Worm (Caenorhabditis elegans) whole organism, young adult: Measurements from ENCODE around the gene lgc-39.

Source experiments
- B0336.3 ChIP-seq: fragments of 200-800 bp; sonication (Bioruptor generic); IDR thresholded peaks from 2 replicates; pipeline ENCODE4 v1.3.6; 2022; ENCODE audit warnings: missing genetic modification characterization, missing compliant biosample characterization
- C06A6.2 ChIP-seq: fragments of 200-800 bp; sonication (Bioruptor generic); conservative IDR thresholded peaks from 2 replicates; pipeline ENCODE4 v1.3.6; 2022; ENCODE audit warnings: missing genetic modification characterization, missing compliant biosample characterization
- F23B12.7 ChIP-seq: sonication (generic microtip); optimal IDR thresholded peaks from 2 replicates; lab custom pipeline; 2017; ENCODE audit warnings: missing genetic modification characterization, mild to moderate bottlenecking, missing compliant biosample characterization, antibody characterized with exemption, moderate library complexity; ENCODE audit not compliant: insufficient read depth
- F37B4.10 ChIP-seq: fragments of 200-800 bp; sonication (Bioruptor generic); IDR thresholded peaks from 2 replicates; pipeline ENCODE4 v1.3.6; 2022; ENCODE audit warnings: missing genetic modification characterization, missing compliant biosample characterization
- F39B2.1 ChIP-seq: fragments of 200-800 bp; sonication (Bioruptor generic); IDR thresholded peaks from 2 replicates; pipeline ENCODE4 v1.3.6; 2022; ENCODE audit warnings: missing genetic modification reagents, missing genetic modification characterization, missing compliant biosample characterization
- Y53F4B.3 ChIP-seq: fragments of 200-800 bp; sonication (Bioruptor generic); IDR thresholded peaks from 2 replicates; pipeline ENCODE4 v1.3.6; 2022; ENCODE audit warnings: missing genetic modification reagents, missing genetic modification characterization, missing compliant biosample characterization
- ZK185.1 ChIP-seq: sonication (generic microtip); optimal IDR thresholded peaks from 2 replicates; lab custom pipeline; 2016; ENCODE audit warnings: mild to moderate bottlenecking, missing genetic modification characterization, missing compliant biosample characterization; ENCODE audit not compliant: poor library complexity, severe bottlenecking
- aptf-2 ChIP-seq: fragments of 200-800 bp; sonication (Bioruptor generic); conservative IDR thresholded peaks from 2 replicates; pipeline ENCODE4 v1.3.6; 2022; ENCODE audit warnings: missing genetic modification reagents, missing genetic modification characterization, missing compliant biosample characterization
- aptf-3 ChIP-seq: fragments of 200-800 bp; sonication (Bioruptor generic); IDR thresholded peaks from 2 replicates; pipeline ENCODE4 v1.3.6; 2022; ENCODE audit warnings: missing genetic modification characterization, missing compliant biosample characterization
- attf-3 ChIP-seq: fragments of 200-800 bp; sonication (Bioruptor generic); conservative IDR thresholded peaks from 2 replicates; pipeline ENCODE4 v1.3.6; 2022; ENCODE audit warnings: missing genetic modification reagents, missing genetic modification characterization, missing compliant biosample characterization
- attf-5 ChIP-seq: fragments of 200-800 bp; sonication (Bioruptor generic); optimal IDR thresholded peaks from 2 replicates; lab custom pipeline; 2018; ENCODE audit warnings: mild to moderate bottlenecking, missing genetic modification characterization, missing compliant biosample characterization
- attf-6 ChIP-seq: fragments of 200-800 bp; sonication (Bioruptor generic); IDR thresholded peaks from 2 replicates; pipeline ENCODE4 v1.3.6; 2022; ENCODE audit warnings: missing genetic modification reagents, missing genetic modification characterization, missing compliant biosample characterization
- ceh-27 ChIP-seq: fragments of 200-800 bp; sonication (Bioruptor generic); optimal IDR thresholded peaks from 2 replicates; lab custom pipeline; 2018; ENCODE audit warnings: mild to moderate bottlenecking, missing genetic modification characterization, moderate library complexity, missing compliant biosample characterization
- ceh-58 ChIP-seq: fragments of 200-800 bp; sonication (Bioruptor generic); IDR thresholded peaks from 2 replicates; pipeline ENCODE4 v1.3.6; 2022; ENCODE audit warnings: missing genetic modification characterization, missing compliant biosample characterization
- dpff-1 ChIP-seq: sonication (generic microtip); optimal IDR thresholded peaks from 2 replicates; lab custom pipeline; 2017; ENCODE audit warnings: mild to moderate bottlenecking, missing genetic modification characterization, missing compliant biosample characterization
- dpl-1 ChIP-seq: fragments of 150-350 bp; optimal IDR thresholded peaks from 2 replicates; lab custom pipeline; 2014; ENCODE audit warnings: missing biosample characterization, missing genetic modification reagents, missing genetic modification characterization
- ekl-4 ChIP-seq: fragments of 200-800 bp; sonication (Bioruptor generic); IDR thresholded peaks from 2 replicates; pipeline ENCODE4 v1.3.6; 2022; ENCODE audit warnings: missing genetic modification reagents, missing genetic modification characterization, missing compliant biosample characterization
- ets-4 ChIP-seq: fragments of 200-800 bp; sonication (Bioruptor generic); optimal IDR thresholded peaks from 2 replicates; lab custom pipeline; 2018; ENCODE audit warnings: mild to moderate bottlenecking, missing genetic modification characterization, missing compliant biosample characterization
- him-1 ChIP-seq: sonication (generic microtip); optimal IDR thresholded peaks from 2 replicates; lab custom pipeline; 2016; ENCODE audit warnings: missing genotype, missing genetic modification reagents, missing genetic modification characterization, missing compliant biosample characterization
- hmg-1.2 ChIP-seq: fragments of 200-800 bp; sonication (Bioruptor generic); IDR thresholded peaks from 2 replicates; pipeline ENCODE4 v1.3.6; 2022; ENCODE audit warnings: missing genetic modification reagents, missing genetic modification characterization, missing compliant biosample characterization
- hmg-20 ChIP-seq: fragments of 200-800 bp; sonication (Bioruptor generic); IDR thresholded peaks from 2 replicates; pipeline ENCODE4 v1.3.6; 2022; ENCODE audit warnings: missing genetic modification reagents, missing genetic modification characterization, missing compliant biosample characterization
- lag-1 ChIP-seq: fragments of 200-800 bp; sonication (Bioruptor generic); IDR thresholded peaks from 2 replicates; pipeline ENCODE4 v1.3.6; 2022; ENCODE audit warnings: missing genetic modification reagents, missing genetic modification characterization, missing compliant biosample characterization
- lin-40 ChIP-seq: sonication (generic microtip); optimal IDR thresholded peaks from 2 replicates; lab custom pipeline; 2016; ENCODE audit warnings: missing genetic modification characterization, mild to moderate bottlenecking, missing compliant biosample characterization, missing genotype, missing genetic modification reagents
- lir-1 ChIP-seq: fragments of 200-800 bp; sonication (Bioruptor generic); conservative IDR thresholded peaks from 2 replicates; pipeline ENCODE4 v1.3.6; 2022; ENCODE audit warnings: missing genetic modification reagents, missing genetic modification characterization, missing compliant biosample characterization
- madf-10 ChIP-seq: sonication (generic microtip); optimal IDR thresholded peaks from 2 replicates; lab custom pipeline; 2016; ENCODE audit warnings: mild to moderate bottlenecking, missing genetic modification characterization, missing compliant biosample characterization
- madf-3 ChIP-seq: fragments of 200-800 bp; sonication (Bioruptor generic); IDR thresholded peaks from 2 replicates; pipeline ENCODE4 v1.3.6; 2022; ENCODE audit warnings: missing genetic modification reagents, missing genetic modification characterization, missing compliant biosample characterization
- madf-8 ChIP-seq: fragments of 200-800 bp; sonication (Bioruptor generic); conservative IDR thresholded peaks from 2 replicates; pipeline ENCODE4 v1.3.6; 2022; ENCODE audit warnings: missing genetic modification reagents, missing genetic modification characterization, missing compliant biosample characterization
- mel-28 ChIP-seq: sonication (generic microtip); optimal IDR thresholded peaks from 2 replicates; lab custom pipeline; 2016; ENCODE audit warnings: borderline replicate concordance, mild to moderate bottlenecking, missing genetic modification characterization, missing compliant biosample characterization
- mes-4 ChIP-seq: sonication (generic microtip); optimal IDR thresholded peaks from 2 replicates; lab custom pipeline; 2016; ENCODE audit warnings: missing genotype, missing genetic modification characterization, missing compliant biosample characterization
- mxl-1 ChIP-seq: sonication (generic microtip); optimal IDR thresholded peaks from 2 replicates; lab custom pipeline; 2016; ENCODE audit warnings: missing genetic modification characterization, missing compliant biosample characterization
- nfya-2 ChIP-seq: fragments of 200-800 bp; sonication (Bioruptor generic); IDR thresholded peaks from 2 replicates; pipeline ENCODE4 v1.3.6; 2022; ENCODE audit warnings: missing genetic modification reagents, missing genetic modification characterization, missing compliant biosample characterization
- nhr-120 ChIP-seq: fragments of 200-800 bp; sonication (Bioruptor generic); IDR thresholded peaks from 2 replicates; pipeline ENCODE4 v1.3.6; 2022; ENCODE audit warnings: missing genetic modification characterization, missing compliant biosample characterization
- nhr-179 ChIP-seq: sonication (generic microtip); optimal IDR thresholded peaks from 2 replicates; lab custom pipeline; 2016; ENCODE audit warnings: mild to moderate bottlenecking, missing genetic modification characterization, missing compliant biosample characterization
- nhr-27 ChIP-seq: fragments of 200-800 bp; sonication (Bioruptor generic); optimal IDR thresholded peaks from 2 replicates; lab custom pipeline; 2018; ENCODE audit warnings: mild to moderate bottlenecking, missing genetic modification characterization, moderate library complexity, missing compliant biosample characterization
- rcor-1 ChIP-seq: fragments of 200-800 bp; sonication (Bioruptor generic); IDR thresholded peaks from 2 replicates; pipeline ENCODE4 v1.3.6; 2022; ENCODE audit warnings: missing genetic modification reagents, missing genetic modification characterization, missing compliant biosample characterization
- rec-8 ChIP-seq, 2 experiments: sonication (generic microtip); optimal IDR thresholded peaks; 2 replicates each; lab custom pipeline; 2016; ENCODE audit warnings: mild to moderate bottlenecking in 2 of 2, missing genetic modification characterization in 2 of 2, missing genetic modification reagents in 2 of 2, missing genotype in 2 of 2, missing biosample characterization in 1 of 2, missing compliant biosample characterization in 1 of 2, moderate library complexity in 1 of 2
- sdz-38 ChIP-seq: sonication (generic microtip); optimal IDR thresholded peaks from 2 replicates; lab custom pipeline; 2016; ENCODE audit warnings: missing genotype, missing genetic modification characterization, missing compliant biosample characterization
- snpc-1.1 ChIP-seq: sonication (generic microtip); optimal IDR thresholded peaks from 2 replicates; lab custom pipeline; 2017; ENCODE audit warnings: missing genetic modification characterization, mild to moderate bottlenecking, missing compliant biosample characterization, antibody characterized with exemption, moderate library complexity, missing genotype, missing genetic modification reagents; ENCODE audit not compliant: insufficient read depth
- snpc-4 ChIP-seq, 5 experiments: fragments of 150-350 bp in 1 of 5; sonication (generic microtip) in 4 of 5; optimal IDR thresholded peaks; 2 replicates each; lab custom pipeline; 2014 to 2018; ENCODE audit warnings: missing genetic modification characterization in 5 of 5, missing biosample characterization in 3 of 5, antibody characterized with exemption in 2 of 5, mild to moderate bottlenecking in 2 of 5, missing compliant biosample characterization in 2 of 5, missing genotype in 2 of 5, moderate library complexity in 2 of 5, missing genetic modification reagents in 1 of 5
- somi-1 ChIP-seq: fragments of 200-800 bp; sonication (Bioruptor generic); optimal IDR thresholded peaks from 2 replicates; lab custom pipeline; 2018; ENCODE audit warnings: mild to moderate bottlenecking, missing genetic modification characterization, missing compliant biosample characterization
- sptf-2 ChIP-seq: fragments of 200-800 bp; sonication (Bioruptor generic); optimal IDR thresholded peaks from 2 replicates; lab custom pipeline; 2018; ENCODE audit warnings: mild to moderate bottlenecking, missing genetic modification characterization, missing compliant biosample characterization
- tbp1 ChIP-seq: fragments of 200-800 bp; sonication (Bioruptor generic); optimal IDR thresholded peaks from 2 replicates; lab custom pipeline; 2018; ENCODE audit warnings: mild to moderate bottlenecking, missing genetic modification characterization, missing compliant biosample characterization
- tbx-9 ChIP-seq: sonication (generic microtip); optimal IDR thresholded peaks from 2 replicates; lab custom pipeline; 2016; ENCODE audit warnings: borderline replicate concordance, missing genetic modification characterization, inconsistent platforms, missing compliant biosample characterization
- unc-62 ChIP-seq: fragments of 150-350 bp; optimal IDR thresholded peaks from 2 replicates; lab custom pipeline; 2014; ENCODE audit warnings: missing biosample characterization, missing genetic modification reagents, missing genetic modification characterization
- zfh-2 ChIP-seq: fragments of 200-800 bp; sonication (Bioruptor generic); conservative IDR thresholded peaks from 2 replicates; pipeline ENCODE4 v1.3.6; 2022; ENCODE audit warnings: missing genetic modification reagents, missing genetic modification characterization, missing compliant biosample characterization
- zim-3 ChIP-seq: sonication (generic microtip); optimal IDR thresholded peaks from 2 replicates; lab custom pipeline; 2017; ENCODE audit warnings: mild to moderate bottlenecking, missing genetic modification characterization, moderate library complexity, missing compliant biosample characterization
- ztf-18 ChIP-seq: sonication (generic microtip); optimal IDR thresholded peaks from 2 replicates; lab custom pipeline; 2016; ENCODE audit warnings: missing genotype, mild to moderate bottlenecking, missing genetic modification characterization, missing compliant biosample characterization
- ztf-26 ChIP-seq: sonication (generic microtip); optimal IDR thresholded peaks from 2 replicates; lab custom pipeline; 2017; ENCODE audit warnings: missing genetic modification characterization, missing compliant biosample characterization

Gene lgc-39

DNA sequence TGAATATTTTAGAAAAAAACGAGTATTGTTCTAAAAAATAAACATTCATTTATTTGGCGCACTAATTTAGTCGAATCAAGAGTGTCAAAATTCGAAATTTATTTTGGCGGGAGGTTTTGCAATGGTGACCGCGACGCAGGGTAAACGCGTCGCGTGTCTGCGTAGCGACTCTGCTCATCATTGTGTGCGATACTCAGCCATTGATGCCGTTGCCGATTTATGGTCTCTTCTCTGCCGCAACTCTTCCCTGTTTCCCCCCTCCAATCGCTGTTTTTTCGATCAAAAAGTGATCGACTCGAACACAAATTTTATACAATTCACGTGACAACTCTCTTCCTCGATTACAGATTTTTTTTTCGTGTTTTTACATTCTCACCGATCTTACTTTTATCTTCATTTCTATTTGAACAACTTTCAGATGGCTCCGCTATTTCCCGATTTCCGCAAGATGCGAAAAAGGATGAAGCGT lies 21.2 kb downstream of the lgc-39 start, which contains the start of gene F09G2.2 (continued):
- TF ChIP-seq him-1 (tag; lab: Kevin White, UChicago) = peak; percentile 55
- TF ChIP-seq tbx-9 (tag; lab: Kevin White, UChicago) = no peak
- peak; percentile 93 for TF ChIP-seq rcor-1 (GFP tag; lab: Robert Waterston, UW)
- no peak for TF ChIP-seq F39B2.1 (GFP tag; lab: Robert Waterston, UW)
- TF ChIP-seq lin-40 (tag; lab: Kevin White, UChicago) = peak; percentile 86
- TF ChIP-seq lir-1 (GFP tag; lab: Robert Waterston, UW) = peak; percentile 84
- TF ChIP-seq ceh-58 = no peak
- peak; percentile 42 for TF ChIP-seq ets-4 (GFP tag; lab: Kevin White, UChicago)
- no peak for TF ChIP-seq aptf-3 (GFP tag; lab: Robert Waterston, UW)
- TF ChIP-seq mel-28 (tag; lab: Kevin White, UChicago) = no peak
- peak; percentile 88 for TF ChIP-seq ceh-27 (GFP tag; lab: Kevin White, UChicago)
- no peak for TF ChIP-seq rec-8 (tag; optimal IDR thresholded peaks at IDR 0.05; lab: Kevin White, UChicago)
- no peak for TF ChIP-seq attf-6 (GFP tag; lab: Robert Waterston, UW)
- no peak for TF ChIP-seq dpff-1 (tag; lab: Kevin White, UChicago)
- TF ChIP-seq unc-62 = peak; percentile 13
- peak; percentile 73 for TF ChIP-seq attf-3 (GFP tag; lab: Robert Waterston, UW)
- TF ChIP-seq ekl-4 (GFP tag; lab: Robert Waterston, UW) = peak; percentile 96
- no peak for TF ChIP-seq nhr-179
- peak; percentile 68 for TF ChIP-seq ZK185.1 (tag; lab: Kevin White, UChicago)
- TF ChIP-seq ztf-26 (tag; lab: Kevin White, UChicago) = peak; percentile 85
- no peak for TF ChIP-seq zim-3 (tag; lab: Kevin White, UChicago)
- TF ChIP-seq F23B12.7 (tag; lab: Kevin White, UChicago) = peak; percentile 61
- TF ChIP-seq F37B4.10 (GFP tag; lab: Robert Waterston, UW) = no peak
- TF ChIP-seq mes-4 (tag; lab: Kevin White, UChicago) = no peak
- peak; percentile 100 for TF ChIP-seq madf-3
- TF ChIP-seq madf-10 = peak; percentile 78
- TF ChIP-seq snpc-1.1 (tag; lab: Kevin White, UChicago) = peak; percentile 56
- no peak for TF ChIP-seq sdz-38 (tag; lab: Kevin White, UChicago)
- no peak for TF ChIP-seq sptf-2 (GFP tag; lab: Kevin White, UChicago)
- TF ChIP-seq snpc-4 (GFP tag; optimal IDR thresholded peaks at IDR 0.05; lab: Kevin White, UChicago) = no peak
- peak; percentile 34 to 78 (median 70) for TF ChIP-seq snpc-4 (tag; optimal IDR thresholded peaks at IDR 0.05; lab: Kevin White, UChicago)
- TF ChIP-seq aptf-2 = no peak
- peak; percentile 90 for TF ChIP-seq zfh-2 (GFP tag; lab: Robert Waterston, UW)
- peak; percentile 96 for TF ChIP-seq attf-5 (GFP tag; lab: Kevin White, UChicago)
- TF ChIP-seq hmg-1.2 (GFP tag; lab: Robert Waterston, UW) = peak; percentile 99
- TF ChIP-seq nfya-2 (GFP tag; lab: Robert Waterston, UW) = no peak
- TF ChIP-seq hmg-20 (GFP tag; lab: Robert Waterston, UW) = 0 out of 2 replicates have a peak, but pooled peaks have one; percentile 48
- peak; percentile 90 for TF ChIP-seq dpl-1
- no peak for TF ChIP-seq nhr-120 (GFP tag; lab: Robert Waterston, UW)
- no peak; the same call in 1 of the 2 replicates for TF ChIP-seq C06A6.2 (GFP tag; lab: Robert Waterston, UW)
- TF ChIP-seq ztf-18 = peak; percentile 70
- peak; percentile 82 for TF ChIP-seq madf-8 (GFP tag; lab: Robert Waterston, UW)
- peak; percentile 72 for TF ChIP-seq tbp1 (GFP tag; lab: Kevin White, UChicago)
- no peak for TF ChIP-seq lag-1 (GFP tag; lab: Robert Waterston, UW)
- TF ChIP-seq nhr-27 (tag; lab: Kevin White, UChicago) = no peak
- TF ChIP-seq Y53F4B.3 (GFP tag; lab: Robert Waterston, UW) = 0 out of 2 replicates have a peak, but pooled peaks have one; percentile 10
- peak; percentile 84 for TF ChIP-seq B0336.3
- peak; percentile 44 for TF ChIP-seq somi-1 (GFP tag; lab: Kevin White, UChicago)
- peak; percentile 5 for TF ChIP-seq mxl-1 (tag; lab: Kevin White, UChicago)
